Fruit fly (Drosophila melanogaster) whole organism, embryonic: ENCODE measurements around the gene CG5815.

Source experiments
- CG10431 ChIP-seq: fragments of 200-800 bp; sonication (Bioruptor generic); optimal IDR thresholded peaks from 3 replicates; lab custom pipeline; 2018; ENCODE audit warnings: missing biosample characterization, mild to moderate bottlenecking, missing genetic modification characterization
- Neu2 ChIP-seq: fragments of 200-800 bp; sonication (Bioruptor generic); optimal IDR thresholded peaks from 3 replicates; lab custom pipeline; 2016; ENCODE audit warnings: missing biosample characterization, missing genetic modification characterization, borderline replicate concordance
- YL-1 ChIP-seq: fragments of 200-800 bp; sonication (Bioruptor generic); optimal IDR thresholded peaks from 3 replicates; lab custom pipeline; 2017; ENCODE audit warnings: missing biosample characterization, mild to moderate bottlenecking, missing genetic modification characterization
- dm ChIP-seq: fragments of 200-800 bp; sonication (Bioruptor generic); optimal IDR thresholded peaks from 3 replicates; lab custom pipeline; 2016; ENCODE audit warnings: missing biosample characterization, missing genetic modification characterization
- shn ChIP-seq: fragments of 200-800 bp; sonication (Bioruptor generic); optimal IDR thresholded peaks from 3 replicates; lab custom pipeline; 2016; ENCODE audit warnings: missing biosample characterization, missing genetic modification characterization

DNA sequence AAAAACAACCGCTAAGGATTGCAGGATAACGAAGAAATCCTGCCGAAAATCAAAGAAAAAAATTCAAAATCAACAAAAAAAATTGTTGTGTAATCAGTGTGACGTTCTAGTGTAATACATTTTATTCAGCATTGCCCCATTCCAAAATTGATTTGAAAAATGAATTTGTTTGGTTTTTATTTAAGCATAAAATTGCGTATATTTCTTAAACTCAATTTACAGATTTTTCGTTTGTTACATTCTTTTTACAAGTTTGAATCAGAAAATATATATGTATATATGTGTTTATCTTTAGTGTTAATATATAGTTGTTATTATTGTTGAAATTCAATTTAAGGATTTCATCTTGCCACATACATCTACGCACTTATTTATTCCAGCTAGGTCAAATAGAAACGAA lies 12.2 kb downstream of the CG5815 start, which contains the start of gene CG6059:
- TF ChIP-seq CG10431 (GFP tag; lab: Kevin White, UChicago) = no peak
- no peak for TF ChIP-seq Neu2 (GFP tag; lab: Kevin White, UChicago)
- no peak for TF ChIP-seq dm (GFP tag; lab: Kevin White, UChicago)
- no peak for TF ChIP-seq YL-1 (GFP tag; lab: Kevin White, UChicago)
- no peak for TF ChIP-seq shn (GFP tag; lab: Kevin White, UChicago)
